Worm (Caenorhabditis elegans): Measurements from ENCODE around the gene F43C11.3.

DNA sequence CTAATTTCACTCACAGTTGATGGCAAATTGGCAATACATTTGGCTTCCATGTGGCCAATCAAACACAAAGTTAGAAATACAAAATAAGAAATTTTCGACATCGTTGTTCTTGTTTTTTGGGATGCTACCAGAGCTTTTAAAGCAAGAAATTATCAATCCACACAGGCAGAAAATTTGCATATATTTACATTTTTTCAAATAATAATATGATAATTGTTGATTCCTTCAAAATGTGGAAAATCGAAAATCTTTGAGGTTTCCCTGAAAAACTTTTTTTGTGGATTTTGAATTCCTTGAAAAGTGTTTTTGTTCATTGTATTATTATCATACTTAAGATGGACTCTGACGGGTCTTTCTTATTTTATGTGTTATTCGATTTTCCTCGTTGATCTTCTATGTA, 37.8 kb downstream of the F43C11.3 start, which contains the start of gene F16G10.10:
- TF ChIP-seq ceh-13 (GFP tag; optimal IDR thresholded peaks at IDR 0.05) = no peak
- no peak for TF ChIP-seq ama-1 (optimal IDR thresholded peaks at IDR 0.05)
- TF ChIP-seq pes-1 (GFP tag; IDR thresholded peaks at IDR 0.05) = no peak
- no peak for TF ChIP-seq scrt-1 (GFP tag; IDR thresholded peaks at IDR 0.05)
- no peak for TF ChIP-seq flt-1 (GFP tag; IDR thresholded peaks at IDR 0.05)
- TF ChIP-seq tbx-11 (GFP tag; IDR thresholded peaks at IDR 0.05) = no peak
- no peak for TF ChIP-seq ets-7 (tag; optimal IDR thresholded peaks at IDR 0.05)
- TF ChIP-seq hmg-4 (GFP tag; optimal IDR thresholded peaks at IDR 0.05) = no peak
- no peak for TF ChIP-seq F13C5.2 (tag; optimal IDR thresholded peaks at IDR 0.05)
- TF ChIP-seq tra-4 (tag; optimal IDR thresholded peaks at IDR 0.05) = no peak
- no peak for TF ChIP-seq hmbx-1 (tag; optimal IDR thresholded peaks at IDR 0.05)
- TF ChIP-seq hnd-1 (tag; optimal IDR thresholded peaks at IDR 0.05) = no peak
- TF ChIP-seq ceh-36 (tag; optimal IDR thresholded peaks at IDR 0.05) = no peak
